Worm (Caenorhabditis elegans) whole organism, L3 larva: Measurements from ENCODE around the gene dsb-3.

Experiments used
- aly-2 ChIP-seq: fragments of 150-350 bp; optimal IDR thresholded peaks from 2 replicates; lab custom pipeline; 2014; ENCODE audit warnings: missing biosample characterization, missing genetic modification characterization
- ceh-82 ChIP-seq: fragments of 150-350 bp; optimal IDR thresholded peaks from 2 replicates; lab custom pipeline; 2014; ENCODE audit warnings: missing biosample characterization, missing genetic modification characterization
- egl-27 ChIP-seq: sonication (generic microtip); optimal IDR thresholded peaks from 4 replicates; lab custom pipeline; 2017; ENCODE audit warnings: missing biosample characterization, missing genetic modification reagents, missing genetic modification characterization
- elt-1 ChIP-seq: fragments of 150-350 bp; optimal IDR thresholded peaks from 2 replicates; lab custom pipeline; 2014; ENCODE audit warnings: missing biosample characterization, missing genetic modification characterization
- fos-1 ChIP-seq: fragments of 150-350 bp; optimal IDR thresholded peaks from 2 replicates; lab custom pipeline; 2014; ENCODE audit warnings: missing biosample characterization, missing genetic modification characterization
- nhr-23 ChIP-seq: fragments of 150-350 bp; optimal IDR thresholded peaks from 2 replicates; lab custom pipeline; 2014; ENCODE audit warnings: missing biosample characterization, missing genetic modification reagents, missing genetic modification characterization
- nhr-237 ChIP-seq: fragments of 150-350 bp; optimal IDR thresholded peaks from 2 replicates; lab custom pipeline; 2014; ENCODE audit warnings: missing biosample characterization, missing genetic modification characterization
- nhr-28 ChIP-seq: fragments of 150-350 bp; optimal IDR thresholded peaks from 2 replicates; lab custom pipeline; 2014; ENCODE audit warnings: missing biosample characterization, missing genetic modification characterization

ce11 chrIV:7808583-7808982 lies 49.2 kb upstream of the dsb-3 start, which contains the start of gene C33H5.1:
- TF ChIP-seq aly-2, result no peak
- TF ChIP-seq ceh-82 (tag; lab: Kevin White, UChicago), result no peak
- no peak for TF ChIP-seq nhr-28 (tag; lab: Kevin White, UChicago)
- no peak for TF ChIP-seq nhr-23 (tag; lab: Kevin White, UChicago)
- no peak for TF ChIP-seq fos-1 (tag; lab: Kevin White, UChicago)
- peak; percentile 83 for TF ChIP-seq elt-1 (tag; lab: Kevin White, UChicago)
- TF ChIP-seq nhr-237 (tag; lab: Kevin White, UChicago), result no peak
- no peak for TF ChIP-seq egl-27
